Fruit fly (Drosophila melanogaster) whole organism, embryonic: ENCODE measurements around the gene Cpr67Fb.

Experiments used
- Aef1 ChIP-seq: fragments of 200-800 bp; sonication (Bioruptor generic); IDR thresholded peaks from 3 replicates; pipeline ENCODE4 v1.3.6; 2022; ENCODE audit warnings: missing biosample characterization, missing genetic modification characterization
- Blimp-1 ChIP-seq: fragments of 200-800 bp; sonication (Bioruptor generic); optimal IDR thresholded peaks from 3 replicates; lab custom pipeline; 2018; ENCODE audit warnings: missing biosample characterization, missing genetic modification characterization, mild to moderate bottlenecking, moderate library complexity, missing genetic modification reagents
- CG12104 ChIP-seq: fragments of 200-800 bp; sonication (Bioruptor generic); optimal IDR thresholded peaks from 3 replicates; lab custom pipeline; 2016; ENCODE audit warnings: missing biosample characterization, missing genetic modification characterization
- CG12391 ChIP-seq: fragments of 200-800 bp; sonication (Bioruptor generic); optimal IDR thresholded peaks from 3 replicates; lab custom pipeline; 2018; ENCODE audit warnings: missing biosample characterization, mild to moderate bottlenecking, missing genetic modification characterization, moderate library complexity
- CG17328 ChIP-seq: fragments of 200-800 bp; sonication (Bioruptor generic); IDR thresholded peaks from 2 replicates; pipeline ENCODE4 v1.3.6; 2022; ENCODE audit warnings: missing biosample characterization, missing genetic modification characterization
- CG17361 ChIP-seq: fragments of 200-800 bp; sonication (Bioruptor generic); IDR thresholded peaks from 3 replicates; pipeline ENCODE4 v1.3.6; 2022; ENCODE audit warnings: missing biosample characterization, missing genetic modification characterization
- CG17802 ChIP-seq: fragments of 200-800 bp; sonication (Bioruptor generic); optimal IDR thresholded peaks from 2 replicates; lab custom pipeline; 2018; ENCODE audit warnings: missing biosample characterization, mild to moderate bottlenecking, missing genetic modification characterization, moderate library complexity
- CG17829 ChIP-seq: fragments of 200-800 bp; optimal IDR thresholded peaks from 2 replicates; lab custom pipeline; 2019; ENCODE audit warnings: missing biosample characterization, mild to moderate bottlenecking, missing genetic modification characterization, moderate library complexity
- CG18599 ChIP-seq: fragments of 200-800 bp; sonication (Bioruptor generic); optimal IDR thresholded peaks from 3 replicates; lab custom pipeline; 2017; ENCODE audit warnings: missing biosample characterization, missing genetic modification characterization, mild to moderate bottlenecking, moderate library complexity, missing genetic modification reagents
- CG30020 ChIP-seq: fragments of 200-800 bp; optimal IDR thresholded peaks from 2 replicates; lab custom pipeline; 2019; ENCODE audit warnings: missing biosample characterization, mild to moderate bottlenecking, missing genetic modification characterization, moderate library complexity
- CG31224 ChIP-seq: fragments of 200-800 bp; sonication (Bioruptor generic); IDR thresholded peaks from 2 replicates; pipeline ENCODE4 v1.3.6; 2022; ENCODE audit warnings: missing biosample characterization, missing genetic modification characterization
- CG31388 ChIP-seq: fragments of 200-800 bp; sonication (Bioruptor generic); optimal IDR thresholded peaks from 2 replicates; lab custom pipeline; 2016; ENCODE audit warnings: missing biosample characterization, missing genetic modification characterization
- CG34224 ChIP-seq: fragments of 200-800 bp; sonication (Bioruptor generic); IDR thresholded peaks from 3 replicates; pipeline ENCODE4 v1.3.6; 2022; ENCODE audit warnings: missing biosample characterization, missing genetic modification characterization; ENCODE audit not compliant: partially characterized antibody
- CG34376 ChIP-seq: fragments of 200-800 bp; sonication (Bioruptor generic); optimal IDR thresholded peaks from 2 replicates; lab custom pipeline; 2018; ENCODE audit warnings: missing biosample characterization, mild to moderate bottlenecking, missing genetic modification characterization
- CG6765 ChIP-seq: fragments of 200-800 bp; sonication (Bioruptor generic); optimal IDR thresholded peaks from 3 replicates; lab custom pipeline; 2017; ENCODE audit warnings: missing biosample characterization, mild to moderate bottlenecking, missing genetic modification characterization
- CHES-1-like ChIP-seq: fragments of 200-800 bp; sonication (Bioruptor generic); optimal IDR thresholded peaks from 2 replicates; lab custom pipeline; 2016; ENCODE audit warnings: missing biosample characterization, missing genetic modification characterization
- Drgx ChIP-seq: fragments of 200-800 bp; sonication (Bioruptor generic); IDR thresholded peaks from 2 replicates; pipeline ENCODE4 v1.3.6; 2022; ENCODE audit warnings: missing biosample characterization, missing genetic modification characterization
- H15 ChIP-seq: fragments of 200-800 bp; sonication (Bioruptor generic); IDR thresholded peaks from 3 replicates; pipeline ENCODE4 v1.3.6; 2022; ENCODE audit warnings: missing biosample characterization, missing genetic modification characterization
- Hey ChIP-seq: fragments of 200-800 bp; sonication (Bioruptor generic); optimal IDR thresholded peaks from 3 replicates; lab custom pipeline; 2018; ENCODE audit warnings: missing biosample characterization, mild to moderate bottlenecking, missing genetic modification characterization
- Hr3 ChIP-seq: fragments of 200-800 bp; sonication (Bioruptor generic); optimal IDR thresholded peaks from 3 replicates; lab custom pipeline; 2016; ENCODE audit warnings: missing biosample characterization, missing genetic modification characterization
- Mad ChIP-seq: fragments of 200-800 bp; sonication (Bioruptor generic); optimal IDR thresholded peaks from 2 replicates; lab custom pipeline; 2016; ENCODE audit warnings: missing biosample characterization, missing genetic modification characterization
- Opbp ChIP-seq: fragments of 200-800 bp; sonication (Bioruptor generic); IDR thresholded peaks from 3 replicates; pipeline ENCODE4 v1.3.6; 2022; ENCODE audit warnings: missing biosample characterization, missing genetic modification characterization; ENCODE audit not compliant: partially characterized antibody
- Ravus ChIP-seq: fragments of 200-800 bp; sonication (Bioruptor generic); IDR thresholded peaks from 2 replicates; pipeline ENCODE4 v1.3.6; 2022; ENCODE audit warnings: missing biosample characterization, missing genetic modification characterization
- Rfx ChIP-seq: fragments of 200-800 bp; sonication (Bioruptor generic); IDR thresholded peaks from 2 replicates; pipeline ENCODE4 v1.3.6; 2022; ENCODE audit warnings: missing biosample characterization, missing genetic modification characterization
- Sox100B ChIP-seq: fragments of 200-800 bp; sonication (Bioruptor generic); optimal IDR thresholded peaks from 3 replicates; lab custom pipeline; 2018; ENCODE audit warnings: missing biosample characterization, mild to moderate bottlenecking, missing genetic modification characterization
- amos ChIP-seq: fragments of 200-800 bp; sonication (Bioruptor generic); IDR thresholded peaks from 2 replicates; pipeline ENCODE4 v1.3.6; 2022; ENCODE audit warnings: missing biosample characterization, missing genetic modification characterization; ENCODE audit not compliant: partially characterized antibody
- bsh ChIP-seq, 2 experiments: fragments of 200-800 bp; sonication (Bioruptor generic); optimal IDR thresholded peaks; 2 replicates each; lab custom pipeline; 2017 to 2018; ENCODE audit warnings: mild to moderate bottlenecking in 2 of 2, missing biosample characterization in 2 of 2, missing genetic modification characterization in 2 of 2, moderate library complexity in 1 of 2
- cas ChIP-seq: fragments of 200-800 bp; sonication (Bioruptor generic); IDR thresholded peaks from 2 replicates; pipeline ENCODE4 v1.3.6; 2022; ENCODE audit warnings: missing biosample characterization, missing genetic modification characterization
- cg ChIP-seq: fragments of 200-800 bp; sonication (Bioruptor generic); optimal IDR thresholded peaks from 3 replicates; lab custom pipeline; 2019; ENCODE audit warnings: missing biosample characterization, mild to moderate bottlenecking, missing genetic modification characterization, moderate library complexity
- cwo ChIP-seq: fragments of 200-800 bp; sonication (Bioruptor generic); optimal IDR thresholded peaks from 3 replicates; lab custom pipeline; 2017; ENCODE audit warnings: missing biosample characterization, missing genetic modification characterization, mild to moderate bottlenecking, moderate library complexity, missing genetic modification reagents
- danr ChIP-seq: fragments of 200-800 bp; sonication (Bioruptor generic); IDR thresholded peaks from 2 replicates; pipeline ENCODE4 v1.3.6; 2022; ENCODE audit warnings: missing biosample characterization, missing genetic modification characterization
- emc ChIP-seq: fragments of 200-800 bp; sonication (Bioruptor generic); optimal IDR thresholded peaks from 2 replicates; lab custom pipeline; 2016; ENCODE audit warnings: missing biosample characterization, missing genetic modification characterization
- ewg ChIP-seq: fragments of 200-800 bp; sonication (Bioruptor generic); optimal IDR thresholded peaks from 3 replicates; lab custom pipeline; 2017; ENCODE audit warnings: mild to moderate bottlenecking, missing biosample characterization, missing genetic modification reagents, missing genetic modification characterization
- eyg ChIP-seq: fragments of 200-800 bp; sonication (Bioruptor generic); optimal IDR thresholded peaks from 3 replicates; lab custom pipeline; 2016; ENCODE audit warnings: missing biosample characterization, missing genetic modification characterization
- fu2 ChIP-seq: fragments of 200-800 bp; sonication (Bioruptor generic); optimal IDR thresholded peaks from 2 replicates; lab custom pipeline; 2016; ENCODE audit warnings: missing biosample characterization, missing genetic modification characterization
- gsb-n ChIP-seq: fragments of 200-800 bp; sonication (Bioruptor generic); optimal IDR thresholded peaks from 3 replicates; lab custom pipeline; 2018; ENCODE audit warnings: missing biosample characterization, mild to moderate bottlenecking, missing genetic modification characterization
- ham ChIP-seq: fragments of 200-800 bp; sonication (Bioruptor generic); IDR thresholded peaks from 2 replicates; pipeline ENCODE4 v1.3.6; 2022; ENCODE audit warnings: missing biosample characterization, missing genetic modification characterization
- kay ChIP-seq: fragments of 200-800 bp; sonication (Bioruptor generic); optimal IDR thresholded peaks from 2 replicates; lab custom pipeline; 2016; ENCODE audit warnings: missing biosample characterization, missing genetic modification characterization
- lbe ChIP-seq: fragments of 200-800 bp; sonication (Bioruptor generic); optimal IDR thresholded peaks from 2 replicates; lab custom pipeline; 2016; ENCODE audit warnings: missing biosample characterization, mild to moderate bottlenecking, missing genetic modification characterization
- pan ChIP-seq, 4 experiments: fragments of >200 bp in 3 of 4; fragments of 200-800 bp in 1 of 4; sonication (Bioruptor generic) in 1 of 4; optimal IDR thresholded peaks in 3 of 4; IDR thresholded peaks in 1 of 4; 2 replicates each; pipeline versions ENCODE4 v1.3.6 to Lab custom; 2017 to 2022; ENCODE audit warnings: missing biosample characterization in 2 of 4, missing genetic modification characterization in 2 of 4, mixed read lengths in 1 of 4
- rib ChIP-seq: fragments of 200-800 bp; sonication (Bioruptor generic); IDR thresholded peaks from 2 replicates; pipeline ENCODE4 v1.3.6; 2022; ENCODE audit warnings: missing biosample characterization, missing genetic modification characterization
- sd ChIP-seq: fragments of 200-800 bp; sonication (Bioruptor generic); optimal IDR thresholded peaks from 3 replicates; lab custom pipeline; 2018; ENCODE audit warnings: missing biosample characterization, mild to moderate bottlenecking, missing genetic modification characterization, moderate library complexity
- sug ChIP-seq: fragments of 200-800 bp; optimal IDR thresholded peaks from 2 replicates; lab custom pipeline; 2019; ENCODE audit warnings: missing biosample characterization, mild to moderate bottlenecking, missing genetic modification characterization, moderate library complexity
- tin ChIP-seq: fragments of 200-800 bp; sonication (Bioruptor generic); optimal IDR thresholded peaks from 3 replicates; lab custom pipeline; 2016; ENCODE audit warnings: missing biosample characterization, missing genetic modification characterization
- tna ChIP-seq: fragments of 200-800 bp; sonication (Bioruptor generic); IDR thresholded peaks from 2 replicates; pipeline ENCODE4 v1.3.6; 2022; ENCODE audit warnings: missing biosample characterization, missing genetic modification characterization; ENCODE audit not compliant: partially characterized antibody
- trem ChIP-seq: fragments of 200-800 bp; optimal IDR thresholded peaks from 3 replicates; lab custom pipeline; 2019; ENCODE audit warnings: missing biosample characterization, mild to moderate bottlenecking, missing genetic modification characterization, moderate library complexity
- unc-4 ChIP-seq: fragments of 200-800 bp; sonication (Bioruptor generic); IDR thresholded peaks from 2 replicates; pipeline ENCODE4 v1.3.6; 2022; ENCODE audit warnings: missing biosample characterization, missing genetic modification characterization; ENCODE audit not compliant: partially characterized antibody
- unpg ChIP-seq: fragments of 200-800 bp; sonication (Bioruptor generic); optimal IDR thresholded peaks from 3 replicates; lab custom pipeline; 2018; ENCODE audit warnings: missing biosample characterization, mild to moderate bottlenecking, missing genetic modification characterization, moderate library complexity
- wor ChIP-seq: fragments of 200-800 bp; sonication (Bioruptor generic); IDR thresholded peaks from 2 replicates; pipeline ENCODE4 v1.3.6; 2022; ENCODE audit warnings: missing biosample characterization, missing genetic modification characterization

Gene Cpr67Fb

DNA sequence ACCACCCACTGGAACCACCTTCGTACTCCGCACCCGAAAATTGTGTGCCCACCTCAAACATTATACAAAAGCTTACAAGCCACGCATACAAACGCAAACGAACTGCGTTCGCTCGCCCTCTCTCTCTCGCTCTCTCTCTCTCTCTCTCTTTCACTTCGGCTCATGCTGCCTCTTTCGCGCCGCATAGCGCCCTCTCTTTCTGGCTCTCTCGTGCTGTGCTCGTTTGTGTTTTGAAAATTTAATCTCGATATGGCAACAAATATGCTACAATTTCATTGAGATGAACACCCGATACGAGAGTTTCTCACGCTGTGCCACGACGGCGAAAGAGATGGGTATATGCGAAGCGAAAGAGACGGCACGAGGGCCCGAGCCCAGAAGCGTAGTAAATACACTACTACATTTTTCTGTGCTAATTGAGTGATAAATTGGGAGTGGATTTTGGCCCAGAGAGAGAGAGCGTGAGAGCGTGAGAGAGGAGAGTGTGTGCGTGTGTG lies 37.4 kb upstream of the Cpr67Fb start (continued):
- no peak for TF ChIP-seq CG12391
- TF ChIP-seq H15 (GFP tag; lab: Robert Waterston, UW), result no peak
- TF ChIP-seq ewg, result peak; percentile 12
- TF ChIP-seq CG34224, result no peak; the same call in 2 of the 3 replicates
- TF ChIP-seq wor (GFP tag; lab: Robert Waterston, UW), result no peak
- no peak for TF ChIP-seq unpg (GFP tag; lab: Kevin White, UChicago)
- peak; percentile 67 for TF ChIP-seq Drgx
- no peak for TF ChIP-seq Hr3 (GFP tag; lab: Kevin White, UChicago)
- no peak for TF ChIP-seq Sox100B (GFP tag; lab: Kevin White, UChicago)
- TF ChIP-seq CG31388 (GFP tag; lab: Kevin White, UChicago), result no peak
- no peak for TF ChIP-seq emc (GFP tag; lab: Kevin White, UChicago)
- TF ChIP-seq unc-4 (GFP tag; lab: Robert Waterston, UW), result peak; percentile 40; the same call in 1 of the 2 replicates
- peak; percentile 70 for TF ChIP-seq cwo
- peak; percentile 73 for TF ChIP-seq Hey (tag; lab: Kevin White, UChicago)
- TF ChIP-seq amos (GFP tag; lab: Robert Waterston, UW), result peak; percentile 24; the same call in 1 of the 2 replicates
- TF ChIP-seq eyg (GFP tag; lab: Kevin White, UChicago), result peak; percentile 8
- no peak for TF ChIP-seq Ravus
- no peak for TF ChIP-seq CG17361 (GFP tag; lab: Robert Waterston, UW)
- TF ChIP-seq cg (GFP tag; lab: Kevin White, UChicago), result peak; percentile 95
- TF ChIP-seq CG17802 (tag; lab: Kevin White, UChicago), result no peak
- TF ChIP-seq ham (GFP tag; lab: Robert Waterston, UW), result 0 out of 2 replicates have a peak, but pooled peaks have one; percentile 27
- no peak for TF ChIP-seq CG30020
- TF ChIP-seq pan (optimal IDR thresholded peaks at IDR 0.05; lab: Kevin White, UChicago), result no peak
- peak in 1 of 2 experiments; percentile 34 for TF ChIP-seq pan (GFP tag; optimal IDR thresholded peaks at IDR 0.05 in 1 of 2, IDR thresholded peaks at IDR 0.05 in 1 of 2)
- TF ChIP-seq cas (GFP tag; lab: Robert Waterston, UW), result no peak
- TF ChIP-seq lbe (GFP tag; lab: Kevin White, UChicago), result peak; percentile 34
- TF ChIP-seq Mad (GFP tag; lab: Kevin White, UChicago), result no peak
- 0 out of 2 replicates have a peak, but pooled peaks have one; percentile 17 for TF ChIP-seq Rfx (GFP tag; lab: Robert Waterston, UW)
- TF ChIP-seq bsh (GFP tag; optimal IDR thresholded peaks at IDR 0.05; lab: Kevin White, UChicago), result no peak
- peak; percentile 45; the same call in 1 of the 2 replicates for TF ChIP-seq CG17328 (GFP tag; lab: Robert Waterston, UW)
- no peak for TF ChIP-seq trem (tag; lab: Kevin White, UChicago)
- peak; percentile 69 for TF ChIP-seq sug (tag; lab: Kevin White, UChicago)
- no peak for TF ChIP-seq CG6765 (GFP tag; lab: Kevin White, UChicago)
- TF ChIP-seq Aef1 (GFP tag; lab: Robert Waterston, UW), result peak; percentile 26; the same call in 1 of the 3 replicates
- TF ChIP-seq CG34376 (GFP tag; lab: Kevin White, UChicago), result peak; percentile 36
- peak; percentile 77 for TF ChIP-seq rib
- TF ChIP-seq danr (GFP tag; lab: Robert Waterston, UW), result no peak
- peak; percentile 70 for TF ChIP-seq CG18599 (GFP tag; lab: Kevin White, UChicago)
- TF ChIP-seq fu2 (GFP tag; lab: Kevin White, UChicago), result no peak
- TF ChIP-seq tin (GFP tag; lab: Kevin White, UChicago), result no peak
- TF ChIP-seq gsb-n (tag; lab: Kevin White, UChicago), result peak; percentile 78
- TF ChIP-seq Opbp (GFP tag; lab: Robert Waterston, UW), result peak; percentile 51; the same call in 1 of the 3 replicates
- peak; percentile 75; the same call in 1 of the 2 replicates for TF ChIP-seq tna
- peak; percentile 98 for TF ChIP-seq sd (tag; lab: Kevin White, UChicago)
- peak; percentile 69 for TF ChIP-seq CG17829 (tag; lab: Kevin White, UChicago)
- no peak for TF ChIP-seq kay (GFP tag; lab: Kevin White, UChicago)
- TF ChIP-seq CG12104 (GFP tag; lab: Kevin White, UChicago), result no peak
- peak; percentile 18 for TF ChIP-seq Blimp-1 (GFP tag; lab: Kevin White, UChicago)
- TF ChIP-seq CG31224 (GFP tag; lab: Robert Waterston, UW), result no peak
- peak; percentile 71 for TF ChIP-seq CHES-1-like (GFP tag; lab: Kevin White, UChicago)
